Worm (Caenorhabditis elegans): ENCODE results near the gene C41H7.2.
A peak's percentile ranks its signal among the peaks of the same experiment; 100 is the strongest.

The C41H7.2 gene

DNA sequence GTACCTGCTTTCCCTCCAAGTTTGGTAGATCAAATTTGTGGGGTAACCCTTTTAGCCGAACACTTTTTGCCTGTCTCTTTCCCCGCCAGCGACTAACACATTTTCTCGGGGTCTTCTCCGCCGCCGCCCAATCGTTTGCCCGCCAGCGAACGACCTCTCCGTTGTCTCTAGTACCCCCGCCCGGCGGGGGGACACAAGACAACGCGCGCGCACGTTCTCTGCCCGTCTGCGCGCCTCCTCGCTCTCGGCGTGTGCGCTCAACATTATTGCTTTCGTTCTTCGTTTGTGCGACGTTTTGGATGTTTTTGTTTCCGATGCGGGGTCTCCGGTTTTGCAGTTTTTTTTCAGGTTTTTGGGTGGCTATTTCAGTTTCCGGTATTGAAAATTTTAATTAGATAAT lies 40.9 kb downstream of the C41H7.2 start:
- TF ChIP-seq lir-3 (tag; optimal IDR thresholded peaks at IDR 0.05) (no peak), unc-130 (GFP tag; optimal IDR thresholded peaks at IDR 0.05) (no peak), nhr-28 (tag; optimal IDR thresholded peaks at IDR 0.05) (peak; percentile 5), ztf-11 (tag; optimal IDR thresholded peaks at IDR 0.05) (no peak), daf-16 (GFP tag; optimal IDR thresholded peaks at IDR 0.05) (no peak), daf-16 (tag; optimal IDR thresholded peaks at IDR 0.05) (no peak), mdl-1 (tag; optimal IDR thresholded peaks at IDR 0.05) (peak in 1 of 2 experiments; percentile 51), madf-9 (GFP tag; conservative IDR thresholded peaks at IDR 0.05) (0 out of 2 replicates have a peak, but pooled peaks have one; percentile 19), skn-1 (tag; optimal IDR thresholded peaks at IDR 0.05) (no peak), dmd-6 (GFP tag; IDR thresholded peaks at IDR 0.05) (peak; percentile 12; the same call in 1 of the 2 replicates), hif-1 (tag; optimal IDR thresholded peaks at IDR 0.05) (peak in 1 of 2 experiments; percentile 5), tra-1 (GFP tag; IDR thresholded peaks at IDR 0.05) (no peak), zfp-3 (GFP tag; conservative IDR thresholded peaks at IDR 0.05) (no peak), ceh-20 (GFP tag; IDR thresholded peaks at IDR 0.05) (no peak), mes-2 (tag; optimal IDR thresholded peaks at IDR 0.05; ENCODE audit: poor library complexity, severe bottlenecking) (peak; percentile 16), snpc-1.2 (GFP tag; IDR thresholded peaks at IDR 0.05) (no peak), set-16 (GFP tag; IDR thresholded peaks at IDR 0.05) (peak; percentile 94), nhr-10 (tag; optimal IDR thresholded peaks at IDR 0.05) (no peak), mxl-3 (GFP tag; optimal IDR thresholded peaks at IDR 0.05) (peak; percentile 33), hlh-30 (tag; optimal IDR thresholded peaks at IDR 0.05; ENCODE audit: insufficient read depth) (peak; percentile 74), attf-4 (tag; optimal IDR thresholded peaks at IDR 0.05) (no peak), hmg-1.1 (GFP tag; IDR thresholded peaks at IDR 0.05) (peak; percentile 75), jun-1 (tag; optimal IDR thresholded peaks at IDR 0.05) (no peak), rbr-2 (tag; optimal IDR thresholded peaks at IDR 0.05) (peak; percentile 49), lin-39 (tag; optimal IDR thresholded peaks at IDR 0.05) (no peak), gei-8 (GFP tag; optimal IDR thresholded peaks at IDR 0.05) (no peak), zfp-2 (tag; optimal IDR thresholded peaks at IDR 0.05) (no peak), hlh-11 (tag; optimal IDR thresholded peaks at IDR 0.05) (peak; percentile 31), egl-43 (GFP tag; IDR thresholded peaks at IDR 0.05) (peak; percentile 50; the same call in 1 of the 2 replicates), spr-1 (tag; optimal IDR thresholded peaks at IDR 0.05) (peak; percentile 14), lin-13 (GFP tag; optimal IDR thresholded peaks at IDR 0.05) (peak; percentile 46), unc-62 (GFP tag; optimal IDR thresholded peaks at IDR 0.05 in 1 of 2) (no peak), unc-62 (tag; optimal IDR thresholded peaks at IDR 0.05) (no peak)

ce11 chrII:3056266-3056872 lies 41.8 kb downstream of the C41H7.2 start, which contains the start of gene lin-8:
Gene lin-8, plus strand, starts transcription at chrII:3056822.
- no peak for TF ChIP-seq F44E2.7 (GFP tag; IDR thresholded peaks at IDR 0.05)
- TF ChIP-seq aha-1 (tag), result no peak
- no peak for TF ChIP-seq F37D6.2 (tag; optimal IDR thresholded peaks at IDR 0.05)
- peak; percentile 59 for TF ChIP-seq F49E8.2 (tag; optimal IDR thresholded peaks at IDR 0.05; ENCODE audit: borderline replicate concordance)
- no peak for TF ChIP-seq ceh-32 (tag; optimal IDR thresholded peaks at IDR 0.05; ENCODE audit: poor library complexity)
- no peak for TF ChIP-seq dve-1 (tag; optimal IDR thresholded peaks at IDR 0.05; ENCODE audit: insufficient read depth)
- no peak for TF ChIP-seq set-16 (GFP tag; IDR thresholded peaks at IDR 0.05)

ce11 chrII:3060782-3061181 lies 46.2 kb downstream of the C41H7.2 start, which contains the start of gene Y25C1A.6:
Gene Y25C1A.6, plus strand, starts transcription at chrII:3061082.
- TF ChIP-seq T26A8.4 (GFP tag; IDR thresholded peaks at IDR 0.05), result no peak
- TF ChIP-seq T20F7.1 (GFP tag; optimal IDR thresholded peaks at IDR 0.05), result no peak
- no peak for TF ChIP-seq unc-130 (GFP tag; optimal IDR thresholded peaks at IDR 0.05)
- TF ChIP-seq hif-1 (tag; optimal IDR thresholded peaks at IDR 0.05), result no peak
- TF ChIP-seq hmg-1.1 (GFP tag; IDR thresholded peaks at IDR 0.05), result no peak
- TF ChIP-seq snpc-4 (tag; optimal IDR thresholded peaks at IDR 0.05), result no peak
- TF ChIP-seq ctbp-1 (GFP tag; IDR thresholded peaks at IDR 0.05), result no peak
- no peak for TF ChIP-seq lim-7 (GFP tag; IDR thresholded peaks at IDR 0.05)
- no peak for TF ChIP-seq nhr-48 (tag; optimal IDR thresholded peaks at IDR 0.05)
- TF ChIP-seq nhr-11 (tag; optimal IDR thresholded peaks at IDR 0.05), result no peak
- TF ChIP-seq Y75B8A.6 (GFP tag; IDR thresholded peaks at IDR 0.05), result no peak
- TF ChIP-seq madf-9 (GFP tag; conservative IDR thresholded peaks at IDR 0.05), result no peak
- no peak for TF ChIP-seq php-3 (GFP tag; IDR thresholded peaks at IDR 0.05)
- TF ChIP-seq dpl-1 (GFP tag; optimal IDR thresholded peaks at IDR 0.05), result no peak
- no peak for TF ChIP-seq duxl-1 (tag; optimal IDR thresholded peaks at IDR 0.05; ENCODE audit: poor library complexity)
- no peak for TF ChIP-seq ztf-11 (tag; optimal IDR thresholded peaks at IDR 0.05)

Measured in whole organism, L4 larva.